Fruit fly (Drosophila melanogaster) whole organism, embryonic: Measurements from ENCODE around the gene CG6659.

Experiments used
- Bdp1 ChIP-seq: fragments of 200-800 bp; sonication (Bioruptor generic); optimal IDR thresholded peaks from 3 replicates; lab custom pipeline; 2016; ENCODE audit warnings: missing biosample characterization, missing genetic modification characterization
- BtbVII ChIP-seq: fragments of 200-800 bp; sonication (Bioruptor generic); optimal IDR thresholded peaks from 3 replicates; lab custom pipeline; 2017; ENCODE audit warnings: missing biosample characterization, mild to moderate bottlenecking, missing genetic modification characterization
- CG11247 ChIP-seq: fragments of 200-800 bp; sonication (Bioruptor generic); IDR thresholded peaks from 2 replicates; pipeline ENCODE4 v1.3.6; 2022; ENCODE audit warnings: missing biosample characterization, missing genetic modification characterization
- CG12236 ChIP-seq: fragments of 200-800 bp; sonication (Bioruptor generic); optimal IDR thresholded peaks from 2 replicates; lab custom pipeline; 2016; ENCODE audit warnings: missing biosample characterization, missing genetic modification characterization
- CG12744 ChIP-seq: fragments of 200-800 bp; sonication (Bioruptor generic); optimal IDR thresholded peaks from 2 replicates; lab custom pipeline; 2016; ENCODE audit warnings: missing biosample characterization, missing genetic modification characterization
- CG13424 ChIP-seq: fragments of 200-800 bp; sonication (Bioruptor generic); optimal IDR thresholded peaks from 2 replicates; lab custom pipeline; 2019; ENCODE audit warnings: missing biosample characterization, mild to moderate bottlenecking, missing genetic modification characterization, moderate library complexity
- CG1529 ChIP-seq: fragments of 200-800 bp; sonication (Bioruptor generic); optimal IDR thresholded peaks from 3 replicates; lab custom pipeline; 2018; ENCODE audit warnings: missing biosample characterization, missing genetic modification characterization
- CG15696 ChIP-seq: fragments of 200-800 bp; sonication (Bioruptor generic); optimal IDR thresholded peaks from 2 replicates; lab custom pipeline; 2019; ENCODE audit warnings: missing biosample characterization, mild to moderate bottlenecking, missing genetic modification characterization, moderate library complexity
- CG18262 ChIP-seq: fragments of 200-800 bp; optimal IDR thresholded peaks from 3 replicates; lab custom pipeline; 2019; ENCODE audit warnings: missing biosample characterization, mild to moderate bottlenecking, missing genetic modification characterization, moderate library complexity
- CG18619 ChIP-seq: fragments of 200-800 bp; sonication (Bioruptor generic); optimal IDR thresholded peaks from 3 replicates; lab custom pipeline; 2017; ENCODE audit warnings: missing biosample characterization, mild to moderate bottlenecking, missing genetic modification characterization
- CG2120 ChIP-seq: fragments of 200-800 bp; sonication (Bioruptor generic); optimal IDR thresholded peaks from 3 replicates; lab custom pipeline; 2016; ENCODE audit warnings: missing biosample characterization, missing genetic modification characterization
- CG2202 ChIP-seq: fragments of 200-800 bp; sonication (Bioruptor generic); optimal IDR thresholded peaks from 2 replicates; lab custom pipeline; 2018; ENCODE audit warnings: missing biosample characterization, mild to moderate bottlenecking, missing genetic modification characterization
- CG31365 ChIP-seq: fragments of 200-800 bp; sonication (Bioruptor generic); optimal IDR thresholded peaks from 2 replicates; lab custom pipeline; 2018; ENCODE audit warnings: missing biosample characterization, mild to moderate bottlenecking, missing genetic modification characterization
- CG33557 ChIP-seq: fragments of 200-800 bp; sonication (Bioruptor generic); optimal IDR thresholded peaks from 2 replicates; lab custom pipeline; 2019; ENCODE audit warnings: missing biosample characterization, mild to moderate bottlenecking, missing genetic modification characterization, moderate library complexity
- CG3838 ChIP-seq: fragments of 200-800 bp; sonication (Bioruptor generic); optimal IDR thresholded peaks from 3 replicates; lab custom pipeline; 2016; ENCODE audit warnings: missing biosample characterization, missing genetic modification characterization
- CG9876 ChIP-seq: fragments of 200-800 bp; sonication (Bioruptor generic); optimal IDR thresholded peaks from 2 replicates; lab custom pipeline; 2016; ENCODE audit warnings: missing biosample characterization, missing genetic modification characterization
- CG9932 ChIP-seq: fragments of 200-800 bp; sonication (Bioruptor generic); IDR thresholded peaks from 2 replicates; pipeline ENCODE4 v1.3.6; 2022; ENCODE audit warnings: missing biosample characterization, missing genetic modification characterization
- D19A ChIP-seq: fragments of 200-800 bp; optimal IDR thresholded peaks from 3 replicates; lab custom pipeline; 2019; ENCODE audit warnings: missing biosample characterization, mild to moderate bottlenecking, missing genetic modification characterization, moderate library complexity
- Hr51 ChIP-seq, 2 experiments: fragments of 200-800 bp; sonication (Bioruptor generic); optimal IDR thresholded peaks; 2 replicates in 1 of 2; 3 replicates in 1 of 2; lab custom pipeline; 2016 to 2018; ENCODE audit warnings: missing biosample characterization in 2 of 2, missing genetic modification characterization in 2 of 2, mild to moderate bottlenecking in 1 of 2, moderate library complexity in 1 of 2
- Meics ChIP-seq: fragments of 200-800 bp; sonication (Bioruptor generic); optimal IDR thresholded peaks from 2 replicates; lab custom pipeline; 2017; ENCODE audit warnings: missing biosample characterization, mild to moderate bottlenecking, missing genetic modification characterization
- NFAT ChIP-seq: fragments of 200-800 bp; sonication (Bioruptor generic); IDR thresholded peaks from 2 replicates; pipeline ENCODE4 v1.3.6; 2022; ENCODE audit warnings: missing biosample characterization, missing genetic modification characterization
- Oaz ChIP-seq: fragments of 200-800 bp; sonication (Bioruptor generic); IDR thresholded peaks from 2 replicates; pipeline ENCODE4 v1.3.6; 2022; ENCODE audit warnings: missing biosample characterization, missing genetic modification characterization
- Pdp1 ChIP-seq, 2 experiments: fragments of 200-800 bp; sonication (Bioruptor generic); optimal IDR thresholded peaks; 3 replicates each; lab custom pipeline; 2016; ENCODE audit warnings: missing biosample characterization in 2 of 2, missing genetic modification characterization in 2 of 2, mild to moderate bottlenecking in 1 of 2, moderate library complexity in 1 of 2
- Rx ChIP-seq: fragments of 200-800 bp; sonication (Bioruptor generic); IDR thresholded peaks from 2 replicates; pipeline ENCODE4 v1.3.6; 2022; ENCODE audit warnings: missing biosample characterization, missing genetic modification characterization
- abd-A ChIP-seq: fragments of 200-800 bp; sonication (Bioruptor generic); optimal IDR thresholded peaks from 3 replicates; lab custom pipeline; 2019; ENCODE audit warnings: missing biosample characterization, mild to moderate bottlenecking, missing genetic modification characterization, moderate library complexity
- al ChIP-seq: fragments of 200-800 bp; sonication (Bioruptor generic); IDR thresholded peaks from 2 replicates; pipeline ENCODE4 v1.3.6; 2022; ENCODE audit warnings: missing biosample characterization, missing genetic modification characterization
- amos ChIP-seq: fragments of 200-800 bp; sonication (Bioruptor generic); IDR thresholded peaks from 2 replicates; pipeline ENCODE4 v1.3.6; 2022; ENCODE audit warnings: missing biosample characterization, missing genetic modification characterization; ENCODE audit not compliant: partially characterized antibody
- bcd ChIP-seq: fragments of 200-800 bp; sonication (Bioruptor generic); optimal IDR thresholded peaks from 2 replicates; lab custom pipeline; 2017; ENCODE audit warnings: missing biosample characterization, mild to moderate bottlenecking, missing genetic modification characterization
- bowl ChIP-seq: fragments of 200-800 bp; sonication (Bioruptor generic); IDR thresholded peaks from 2 replicates; pipeline ENCODE4 v1.3.6; 2022; ENCODE audit warnings: missing biosample characterization, missing genetic modification characterization
- br ChIP-seq: fragments of >200 bp; optimal IDR thresholded peaks from 2 replicates; lab custom pipeline; 2017
- btn ChIP-seq: fragments of 200-800 bp; sonication (Bioruptor generic); optimal IDR thresholded peaks from 2 replicates; lab custom pipeline; 2016; ENCODE audit warnings: missing biosample characterization, missing genetic modification characterization
- ci ChIP-seq: fragments of 200-800 bp; sonication (Bioruptor generic); IDR thresholded peaks from 3 replicates; pipeline ENCODE4 v1.3.6; 2022; ENCODE audit warnings: missing biosample characterization, missing genetic modification characterization
- corto ChIP-seq: fragments of 200-800 bp; sonication (Bioruptor generic); optimal IDR thresholded peaks from 2 replicates; lab custom pipeline; 2016; ENCODE audit warnings: missing biosample characterization, mild to moderate bottlenecking, missing genetic modification characterization, moderate library complexity
- crp ChIP-seq, 2 experiments: fragments of 200-800 bp; sonication (Bioruptor generic); optimal IDR thresholded peaks; 2 replicates in 1 of 2; 3 replicates in 1 of 2; lab custom pipeline; 2017; ENCODE audit warnings: missing biosample characterization in 2 of 2, missing genetic modification characterization in 2 of 2, mild to moderate bottlenecking in 1 of 2, moderate library complexity in 1 of 2
- dati ChIP-seq: fragments of 200-800 bp; sonication (Bioruptor generic); IDR thresholded peaks from 2 replicates; pipeline ENCODE4 v1.3.6; 2022; ENCODE audit warnings: missing biosample characterization, missing genetic modification characterization
- dpn ChIP-seq, 2 experiments: fragments of 200-800 bp; sonication (Bioruptor generic); optimal IDR thresholded peaks; 3 replicates each; lab custom pipeline; 2016; ENCODE audit warnings: missing biosample characterization in 2 of 2, missing genetic modification characterization in 2 of 2
- esg ChIP-seq: fragments of 200-800 bp; sonication (Bioruptor generic); conservative IDR thresholded peaks from 2 replicates; pipeline ENCODE4 v1.3.6; 2022; ENCODE audit warnings: missing biosample characterization, missing genetic modification characterization
- gcm ChIP-seq: fragments of 200-800 bp; sonication (Bioruptor generic); optimal IDR thresholded peaks from 2 replicates; lab custom pipeline; 2019; ENCODE audit warnings: missing biosample characterization, mild to moderate bottlenecking, missing genetic modification characterization, moderate library complexity
- hbn ChIP-seq: fragments of 200-800 bp; sonication (Bioruptor generic); IDR thresholded peaks from 2 replicates; pipeline ENCODE4 v1.3.6; 2022; ENCODE audit warnings: missing biosample characterization, missing genetic modification characterization; ENCODE audit not compliant: partially characterized antibody
- hkb ChIP-seq, 2 experiments: fragments of 200-800 bp in 1 of 2; fragments of >200 bp in 1 of 2; sonication (Bioruptor generic) in 1 of 2; IDR thresholded peaks in 1 of 2; optimal IDR thresholded peaks in 1 of 2; 2 replicates each; pipeline versions ENCODE4 v1.3.6 to Lab custom; 2017 to 2022; ENCODE audit warnings: missing biosample characterization in 1 of 2, missing genetic modification characterization in 1 of 2
- jigr1 ChIP-seq: fragments of 200-800 bp; sonication (Bioruptor generic); IDR thresholded peaks from 3 replicates; pipeline ENCODE4 v1.3.6; 2022; ENCODE audit warnings: missing biosample characterization, missing genetic modification characterization
- jing ChIP-seq: fragments of 200-800 bp; sonication (Bioruptor generic); optimal IDR thresholded peaks from 2 replicates; lab custom pipeline; 2018; ENCODE audit warnings: missing biosample characterization, mild to moderate bottlenecking, missing genetic modification characterization
- lbe ChIP-seq: fragments of 200-800 bp; sonication (Bioruptor generic); optimal IDR thresholded peaks from 2 replicates; lab custom pipeline; 2016; ENCODE audit warnings: missing biosample characterization, mild to moderate bottlenecking, missing genetic modification characterization
- pzg ChIP-seq: fragments of 200-800 bp; sonication (Bioruptor generic); optimal IDR thresholded peaks from 3 replicates; lab custom pipeline; 2018; ENCODE audit warnings: missing biosample characterization, mild to moderate bottlenecking, missing genetic modification characterization, moderate library complexity
- sens ChIP-seq: fragments of 200-800 bp; sonication (Bioruptor generic); peaks from one replicate; lab custom pipeline; 2016; ENCODE audit warnings: missing biosample characterization, missing genetic modification characterization
- shn ChIP-seq: fragments of 200-800 bp; sonication (Bioruptor generic); optimal IDR thresholded peaks from 3 replicates; lab custom pipeline; 2016; ENCODE audit warnings: missing biosample characterization, missing genetic modification characterization
- slbo ChIP-seq: fragments of 200-800 bp; sonication (Bioruptor generic); IDR thresholded peaks from 2 replicates; pipeline ENCODE4 v1.3.6; 2022; ENCODE audit warnings: missing biosample characterization, missing genetic modification characterization
- slp2 ChIP-seq: fragments of 200-800 bp; sonication (Bioruptor generic); optimal IDR thresholded peaks from 2 replicates; lab custom pipeline; 2016; ENCODE audit warnings: missing biosample characterization, missing genetic modification characterization
- trh ChIP-seq: fragments of 200-800 bp; sonication (Bioruptor generic); optimal IDR thresholded peaks from 2 replicates; lab custom pipeline; 2016; ENCODE audit warnings: missing biosample characterization, missing genetic modification characterization
- zf30C ChIP-seq: fragments of 200-800 bp; sonication (Bioruptor generic); optimal IDR thresholded peaks from 3 replicates; lab custom pipeline; 2018; ENCODE audit warnings: missing biosample characterization, mild to moderate bottlenecking, missing genetic modification characterization
- zfh2 ChIP-seq: fragments of 200-800 bp; sonication (Bioruptor generic); optimal IDR thresholded peaks from 2 replicates; lab custom pipeline; 2016; ENCODE audit warnings: missing biosample characterization, missing genetic modification characterization

CG6659 gene

DNA sequence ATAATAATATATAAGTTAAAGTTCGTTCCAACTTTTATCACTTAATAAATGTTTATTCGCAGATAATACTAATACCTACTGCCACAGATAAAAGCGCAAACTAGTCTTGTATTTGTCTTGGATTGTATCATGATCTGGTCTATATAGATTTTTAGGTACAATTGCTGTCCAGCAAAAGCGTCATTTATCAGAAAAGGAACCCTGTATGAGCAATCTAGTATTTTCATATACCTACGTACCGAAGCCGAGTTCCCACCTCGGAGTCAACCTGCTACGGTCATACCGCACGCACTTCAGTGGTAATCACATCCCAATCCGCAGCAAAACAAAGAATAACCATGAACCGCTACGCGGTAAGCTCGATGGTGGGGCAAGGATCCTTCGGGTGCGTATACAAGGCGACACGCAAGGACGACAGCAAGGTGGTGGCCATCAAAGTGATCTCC is 439 bp upstream of the CG6659 start, which contains the start of gene fu (continued):
- no peak for TF ChIP-seq gcm (GFP tag; lab: Kevin White, UChicago)
- no peak for TF ChIP-seq dati
- no peak for TF ChIP-seq CG11247 (GFP tag; lab: Robert Waterston, UW)
- TF ChIP-seq CG18619 (GFP tag; lab: Kevin White, UChicago), result no peak
- no peak for TF ChIP-seq CG31365 (tag; lab: Kevin White, UChicago)
- TF ChIP-seq CG1529, result no peak
- no peak for TF ChIP-seq Oaz
- TF ChIP-seq CG3838 (GFP tag; lab: Kevin White, UChicago), result no peak
- TF ChIP-seq jing (GFP tag; lab: Kevin White, UChicago), result no peak
- no peak for TF ChIP-seq lbe (GFP tag; lab: Kevin White, UChicago)
- peak; percentile 6 for TF ChIP-seq CG2120
- no peak for TF ChIP-seq Pdp1 (GFP tag; optimal IDR thresholded peaks at IDR 0.05; lab: Kevin White, UChicago)
- TF ChIP-seq CG13424, result peak; percentile 47
- no peak for TF ChIP-seq hkb (optimal IDR thresholded peaks at IDR 0.05; lab: Kevin White, UChicago)
- no peak for TF ChIP-seq hkb (GFP tag; IDR thresholded peaks at IDR 0.05; lab: Robert Waterston, UW)
- no peak for TF ChIP-seq crp (GFP tag; optimal IDR thresholded peaks at IDR 0.05; lab: Kevin White, UChicago)
- TF ChIP-seq NFAT (GFP tag; lab: Robert Waterston, UW), result no peak
- TF ChIP-seq Bdp1 (GFP tag; lab: Kevin White, UChicago), result no peak
- TF ChIP-seq abd-A, result no peak
- no peak for TF ChIP-seq zf30C (GFP tag; lab: Kevin White, UChicago)
- TF ChIP-seq CG9932 (GFP tag; lab: Robert Waterston, UW), result peak; percentile 38; the same call in 1 of the 2 replicates
- TF ChIP-seq al (GFP tag; lab: Robert Waterston, UW), result no peak
- TF ChIP-seq CG15696 (tag; lab: Kevin White, UChicago), result no peak
- TF ChIP-seq CG9876, result no peak
- no peak for TF ChIP-seq bcd (GFP tag; lab: Kevin White, UChicago)
- no peak for TF ChIP-seq esg
- no peak for TF ChIP-seq jigr1 (GFP tag; lab: Robert Waterston, UW)
- TF ChIP-seq amos (GFP tag; lab: Robert Waterston, UW), result no peak; the same call in 1 of the 2 replicates
- no peak for TF ChIP-seq CG33557 (GFP tag; lab: Kevin White, UChicago)
- TF ChIP-seq CG2202, result no peak
- TF ChIP-seq BtbVII (GFP tag; lab: Kevin White, UChicago), result no peak
- TF ChIP-seq shn (GFP tag; lab: Kevin White, UChicago), result no peak
- peak; percentile 36 for TF ChIP-seq pzg (GFP tag; lab: Kevin White, UChicago)
- no peak for TF ChIP-seq zfh2 (GFP tag; lab: Kevin White, UChicago)
- TF ChIP-seq D19A (tag; lab: Kevin White, UChicago), result no peak
- TF ChIP-seq Hr51 (GFP tag; optimal IDR thresholded peaks at IDR 0.05; lab: Kevin White, UChicago), result peak in 1 of 2 experiments; percentile 31
- no peak for TF ChIP-seq corto (GFP tag; lab: Kevin White, UChicago)
- no peak for TF ChIP-seq CG12744 (GFP tag; lab: Kevin White, UChicago)
- TF ChIP-seq trh (GFP tag; lab: Kevin White, UChicago), result no peak
- peak; percentile 39; the same call in 1 of the 3 replicates for TF ChIP-seq ci (GFP tag; lab: Robert Waterston, UW)
- TF ChIP-seq CG18262 (tag; lab: Kevin White, UChicago), result peak; percentile 11
- no peak for TF ChIP-seq dpn (GFP tag; optimal IDR thresholded peaks at IDR 0.05; lab: Kevin White, UChicago)
- TF ChIP-seq slbo (GFP tag; lab: Robert Waterston, UW), result no peak; the same call in 1 of the 2 replicates
- TF ChIP-seq CG12236 (GFP tag; lab: Kevin White, UChicago), result no peak
- no peak for TF ChIP-seq bowl (GFP tag; lab: Robert Waterston, UW)
- no peak for TF ChIP-seq slp2 (GFP tag; lab: Kevin White, UChicago)
- TF ChIP-seq hbn (GFP tag; lab: Robert Waterston, UW), result no peak
- peak; percentile 60 for TF ChIP-seq sens (GFP tag; lab: Kevin White, UChicago)
- TF ChIP-seq Rx (GFP tag; lab: Robert Waterston, UW), result no peak
- no peak for TF ChIP-seq btn (GFP tag; lab: Kevin White, UChicago)
- TF ChIP-seq Meics (GFP tag; lab: Kevin White, UChicago), result no peak
- no peak for TF ChIP-seq br (lab: Kevin White, UChicago)
